Worm (Caenorhabditis elegans) whole organism, L2 larva: ENCODE results near the gene C16C8.14.

Source experiments
- R02D3.7 ChIP-seq: fragments of 150-350 bp; optimal IDR thresholded peaks from 2 replicates; lab custom pipeline; 2014; ENCODE audit warnings: missing biosample characterization, missing genetic modification characterization
- ZK546.5 ChIP-seq: sonication (generic microtip); optimal IDR thresholded peaks from 2 replicates; lab custom pipeline; 2017; ENCODE audit warnings: missing biosample characterization, missing genetic modification characterization
- alr-1 ChIP-seq: fragments of 150-350 bp; optimal IDR thresholded peaks from 2 replicates; lab custom pipeline; 2014; ENCODE audit warnings: missing biosample characterization, missing genetic modification characterization
- blmp-1 ChIP-seq: sonication (generic microtip); optimal IDR thresholded peaks from 2 replicates; lab custom pipeline; 2017; ENCODE audit warnings: missing genetic modification characterization, mild to moderate bottlenecking, missing compliant biosample characterization, antibody characterized with exemption, moderate library complexity; ENCODE audit not compliant: insufficient read depth
- ceh-82 ChIP-seq: fragments of 150-350 bp; optimal IDR thresholded peaks from 2 replicates; lab custom pipeline; 2014; ENCODE audit warnings: missing biosample characterization, missing genetic modification characterization
- dmd-4 ChIP-seq: sonication (generic microtip); optimal IDR thresholded peaks from 2 replicates; lab custom pipeline; 2017; ENCODE audit warnings: missing biosample characterization, missing genetic modification characterization
- egl-27 ChIP-seq: sonication (generic microtip); optimal IDR thresholded peaks from 3 replicates; lab custom pipeline; 2017; ENCODE audit warnings: missing biosample characterization, missing genetic modification reagents, missing genetic modification characterization
- elt-1 ChIP-seq: fragments of 150-350 bp; optimal IDR thresholded peaks from 2 replicates; lab custom pipeline; 2014; ENCODE audit warnings: missing biosample characterization, missing genetic modification characterization
- elt-3 ChIP-seq: sonication (generic microtip); optimal IDR thresholded peaks from 2 replicates; lab custom pipeline; 2017; ENCODE audit warnings: missing biosample characterization, missing genetic modification characterization
- fos-1 ChIP-seq: fragments of 150-350 bp; optimal IDR thresholded peaks from 2 replicates; lab custom pipeline; 2014; ENCODE audit warnings: missing biosample characterization, missing genetic modification characterization
- lin-11 ChIP-seq: fragments of 150-350 bp; sonication (generic microtip); optimal IDR thresholded peaks from 2 replicates; lab custom pipeline; 2014; ENCODE audit warnings: missing biosample characterization, missing genetic modification characterization, inconsistent platforms, mixed read lengths
- lin-13 ChIP-seq: fragments of 150-350 bp; optimal IDR thresholded peaks from 2 replicates; lab custom pipeline; 2014; ENCODE audit warnings: missing biosample characterization, missing genetic modification reagents, missing genetic modification characterization
- lin-39 ChIP-seq: fragments of 150-350 bp; optimal IDR thresholded peaks from 2 replicates; lab custom pipeline; 2014; ENCODE audit warnings: missing biosample characterization, missing genetic modification reagents, missing genetic modification characterization
- lsy-2 ChIP-seq, 2 experiments: fragments of 150-350 bp in 1 of 2; sonication (generic microtip) in 1 of 2; optimal IDR thresholded peaks; 2 replicates each; lab custom pipeline; 2014 to 2017; ENCODE audit warnings: missing biosample characterization in 2 of 2, missing genetic modification characterization in 2 of 2
- mab-5 ChIP-seq: fragments of 150-350 bp; optimal IDR thresholded peaks from 2 replicates; lab custom pipeline; 2014; ENCODE audit warnings: missing biosample characterization, missing genetic modification characterization
- mbf-1 ChIP-seq: sonication (generic microtip); optimal IDR thresholded peaks from 2 replicates; lab custom pipeline; 2017; ENCODE audit warnings: missing biosample characterization, missing genetic modification characterization
- mdl-1 ChIP-seq, 2 experiments: fragments of 150-350 bp in 1 of 2; sonication (generic microtip) in 1 of 2; optimal IDR thresholded peaks; 2 replicates each; lab custom pipeline; 2017; ENCODE audit warnings: missing biosample characterization in 2 of 2, missing genetic modification characterization in 2 of 2
- nhr-129 ChIP-seq: fragments of 150-350 bp; optimal IDR thresholded peaks from 2 replicates; lab custom pipeline; 2014; ENCODE audit warnings: missing biosample characterization, missing genetic modification characterization
- nhr-6 ChIP-seq: fragments of 150-350 bp; optimal IDR thresholded peaks from 2 replicates; lab custom pipeline; 2014; ENCODE audit warnings: missing biosample characterization, missing genetic modification characterization
- nhr-77 ChIP-seq: fragments of 150-350 bp; optimal IDR thresholded peaks from 2 replicates; lab custom pipeline; 2014; ENCODE audit warnings: missing biosample characterization, missing genetic modification characterization
- peb-1 ChIP-seq: fragments of 150-350 bp; optimal IDR thresholded peaks from 2 replicates; lab custom pipeline; 2014; ENCODE audit warnings: missing biosample characterization, missing genetic modification characterization
- sem-4 ChIP-seq: fragments of 150-350 bp; optimal IDR thresholded peaks from 2 replicates; lab custom pipeline; 2014; ENCODE audit warnings: missing biosample characterization, missing genetic modification reagents, missing genetic modification characterization
- sma-3 ChIP-seq: sonication (generic microtip); optimal IDR thresholded peaks from 2 replicates; lab custom pipeline; 2016; ENCODE audit warnings: missing genetic modification reagents, missing genetic modification characterization, missing compliant biosample characterization
- sma-9 ChIP-seq, 2 experiments: fragments of 150-350 bp in 1 of 2; sonication (generic microtip) in 1 of 2; optimal IDR thresholded peaks; 2 replicates each; lab custom pipeline; 2014 to 2016; ENCODE audit warnings: missing genetic modification characterization in 2 of 2, mild to moderate bottlenecking in 1 of 2, missing biosample characterization in 1 of 2, missing compliant biosample characterization in 1 of 2, missing genetic modification reagents in 1 of 2, moderate library complexity in 1 of 2
- snpc-4 ChIP-seq: fragments of 150-350 bp; optimal IDR thresholded peaks from 2 replicates; lab custom pipeline; 2014; ENCODE audit warnings: missing biosample characterization, missing genetic modification characterization
- unc-39 ChIP-seq: fragments of 150-350 bp; optimal IDR thresholded peaks from 2 replicates; lab custom pipeline; 2014; ENCODE audit warnings: missing biosample characterization, missing genetic modification characterization
- unc-55 ChIP-seq: fragments of 150-350 bp; sonication (generic microtip); optimal IDR thresholded peaks from 3 replicates; lab custom pipeline; 2014; ENCODE audit warnings: missing biosample characterization, missing genetic modification reagents, missing genetic modification characterization
- unc-62 ChIP-seq: fragments of 150-350 bp; optimal IDR thresholded peaks from 2 replicates; lab custom pipeline; 2014; ENCODE audit warnings: missing biosample characterization, missing genetic modification reagents, missing genetic modification characterization
- zag-1 ChIP-seq: fragments of 150-350 bp; optimal IDR thresholded peaks from 2 replicates; lab custom pipeline; 2014; ENCODE audit warnings: missing biosample characterization, missing genetic modification characterization
- ztf-11 ChIP-seq: sonication (generic microtip); optimal IDR thresholded peaks from 2 replicates; lab custom pipeline; 2017; ENCODE audit warnings: missing biosample characterization, missing genetic modification characterization

C16C8.14 gene

DNA sequence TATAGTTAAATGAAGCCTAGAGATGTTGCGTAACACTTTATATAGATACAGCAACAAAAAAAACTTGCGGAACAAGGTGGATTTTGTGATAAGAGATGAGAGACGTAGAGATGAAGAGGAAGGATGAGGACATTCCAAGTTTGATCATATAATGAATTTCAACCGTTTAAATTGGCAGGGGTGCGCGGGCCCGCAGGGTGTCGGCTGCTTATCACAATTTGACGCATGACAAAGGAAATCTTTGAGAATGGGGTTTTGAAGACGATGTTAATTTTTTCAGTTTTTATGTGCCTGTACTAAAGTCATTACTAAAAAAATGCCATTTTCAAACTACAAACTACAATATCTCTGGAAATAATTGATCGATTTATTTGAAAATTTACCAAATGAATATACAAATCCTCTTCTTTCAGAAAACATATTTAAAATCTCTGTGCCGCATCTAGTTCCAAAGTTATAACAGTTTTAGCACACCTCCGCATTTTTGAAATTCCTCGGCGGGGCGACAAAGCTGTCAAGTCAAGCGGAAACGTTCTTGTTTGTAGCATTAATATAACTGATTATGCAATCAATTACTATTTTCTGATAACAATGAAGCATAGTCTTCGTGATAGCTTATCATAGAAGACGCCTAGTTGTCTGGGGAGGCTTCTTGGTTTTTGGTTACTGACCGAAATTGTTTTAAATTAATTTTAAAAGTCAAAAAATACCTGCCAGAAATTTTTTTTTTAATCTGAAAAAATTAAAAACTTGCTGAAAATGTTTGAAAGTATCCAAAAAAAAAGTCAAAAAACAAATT is 9.6 kb upstream of the C16C8.14 start:
- TF ChIP-seq snpc-4 (tag; lab: Kevin White, UChicago) (peak; percentile 59), sma-9 (GFP tag; optimal IDR thresholded peaks at IDR 0.05; lab: Kevin White, UChicago) (peak; percentile 90), sma-9 (tag; optimal IDR thresholded peaks at IDR 0.05; lab: Kevin White, UChicago) (no peak), fos-1 (tag; lab: Kevin White, UChicago) (peak; percentile 72), sma-3 (GFP tag; lab: Kevin White, UChicago) (peak; percentile 66), sem-4 (tag; lab: Kevin White, UChicago) (no peak)
- TF ChIP-seq, all 48 proteins: peak for 4

ce11 chrII:3440641-3440926 is 9.0 kb upstream of the C16C8.14 start, which contains the start of gene C16C8.17:
Gene C16C8.17, plus strand, starts transcription at chrII:3440827.
- TF ChIP-seq mab-5 (tag; lab: Kevin White, UChicago) (no peak), alr-1 (tag; lab: Kevin White, UChicago) (no peak), nhr-77 (no peak), elt-3 (no peak), mdl-1 (tag; optimal IDR thresholded peaks at IDR 0.05; lab: Kevin White, UChicago) (no peak), unc-62 (GFP tag; lab: Kevin White, UChicago) (no peak), sma-9 (GFP tag; optimal IDR thresholded peaks at IDR 0.05; lab: Kevin White, UChicago) (no peak), sma-9 (tag; optimal IDR thresholded peaks at IDR 0.05; lab: Kevin White, UChicago) (no peak), unc-55 (no peak), egl-27 (no peak), lin-11 (no peak), peb-1 (tag; lab: Kevin White, UChicago) (no peak), blmp-1 (tag; lab: Kevin White, UChicago) (no peak), lin-39 (tag; lab: Kevin White, UChicago) (no peak), elt-1 (no peak)
- TF ChIP-seq, all 48 proteins: peak for 0

DNA sequence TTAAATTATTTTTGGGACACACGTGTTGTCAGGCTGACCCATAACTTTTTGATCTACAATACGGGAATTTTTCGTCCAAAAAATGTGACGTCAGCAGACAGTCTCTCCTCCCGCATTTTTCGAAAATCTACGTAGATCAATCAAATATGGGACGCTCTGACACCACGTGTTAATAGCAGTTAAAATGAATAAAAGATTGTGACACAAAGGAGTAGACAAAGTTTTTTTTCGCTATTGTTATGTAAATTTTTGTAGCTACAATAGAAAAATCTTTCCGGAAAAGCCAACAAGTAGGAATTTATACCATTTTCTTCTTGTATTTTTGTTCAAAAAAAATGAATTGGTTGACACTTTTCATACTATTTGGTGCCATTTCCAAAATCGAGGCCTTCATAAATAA is 8.2 kb upstream of the C16C8.14 start, which contains the start of gene C16C8.27:
Gene C16C8.27 (plus strand): TSS at position 301 of the 400 bp plus-strand sequence.
- TF ChIP-seq unc-62 (GFP tag; lab: Kevin White, UChicago): no peak
- no peak for TF ChIP-seq mbf-1
- TF ChIP-seq alr-1 (tag; lab: Kevin White, UChicago): no peak
- TF ChIP-seq mdl-1 (tag; optimal IDR thresholded peaks at IDR 0.05; lab: Kevin White, UChicago): no peak
- TF ChIP-seq unc-39 (tag; lab: Kevin White, UChicago): no peak
- no peak for TF ChIP-seq fos-1 (tag; lab: Kevin White, UChicago)
- TF ChIP-seq R02D3.7 (tag; lab: Kevin White, UChicago): no peak
- no peak for TF ChIP-seq dmd-4 (tag; lab: Kevin White, UChicago)
- no peak for TF ChIP-seq peb-1 (tag; lab: Kevin White, UChicago)
- TF ChIP-seq lin-13: no peak
- TF ChIP-seq nhr-6: no peak

DNA sequence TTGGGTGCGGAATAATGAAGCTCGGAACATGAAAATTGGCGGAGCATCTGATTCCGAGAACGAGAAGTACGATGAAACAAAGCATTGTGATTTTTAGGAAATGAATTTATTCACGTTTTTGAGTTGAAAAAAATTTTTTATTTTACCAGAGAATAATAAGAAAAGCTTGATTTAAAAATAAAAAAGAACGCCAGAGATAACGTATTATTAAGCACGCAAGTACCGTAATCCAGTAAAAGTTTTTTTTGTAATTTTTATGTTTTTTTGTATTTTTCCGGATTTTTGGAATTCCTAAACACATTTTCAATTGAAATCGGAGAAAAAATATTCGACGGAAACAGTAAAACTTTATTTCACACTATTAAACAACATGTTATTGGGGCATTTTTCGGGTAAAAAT is 6.5 kb upstream of the C16C8.14 start, which contains the start of gene C16C8.22:
Gene C16C8.22 (minus strand): TSS at position 101 of the 400 bp plus-strand sequence.
- no peak for TF ChIP-seq nhr-6
- no peak for TF ChIP-seq elt-3
- no peak for TF ChIP-seq ZK546.5 (tag; lab: Kevin White, UChicago)
- no peak for TF ChIP-seq lsy-2 (tag; optimal IDR thresholded peaks at IDR 0.05; lab: Kevin White, UChicago)
- TF ChIP-seq fos-1 (tag; lab: Kevin White, UChicago): no peak

- no peak for TF ChIP-seq elt-1
- TF ChIP-seq mdl-1 (tag; optimal IDR thresholded peaks at IDR 0.05; lab: Kevin White, UChicago): no peak
- no peak for TF ChIP-seq ceh-82 (tag; lab: Kevin White, UChicago)
- no peak for TF ChIP-seq elt-3
- no peak for TF ChIP-seq ztf-11 (tag; lab: Kevin White, UChicago)
- TF ChIP-seq egl-27: no peak
- TF ChIP-seq ZK546.5 (tag; lab: Kevin White, UChicago): no peak
- TF ChIP-seq alr-1 (tag; lab: Kevin White, UChicago): no peak
- TF ChIP-seq zag-1 (tag; lab: Kevin White, UChicago): no peak
- TF ChIP-seq nhr-129: no peak
- TF ChIP-seq, all 48 proteins: peak for 0
These were observed 5.3 kb upstream of the C16C8.14 start, which contains the start of gene C16C8.4 for ce11 chrII:3444280-3444679. Gene C16C8.4, minus strand, starts transcription at chrII:3444380.
